Worm (Caenorhabditis elegans): ENCODE data around the gene math-25.
A peak's percentile ranks its signal among the peaks of the same experiment; 100 is the strongest.

math-25 gene

ce11 chrII:1926162-1926561, 30.3 kb downstream of the math-25 start, which contains the start of gene F52C6.2:
Gene F52C6.2, plus strand, starts transcription at chrII:1926462.
- TF ChIP-seq daf-12 (tag; optimal IDR thresholded peaks at IDR 0.05) (no peak), nhr-67 (tag; optimal IDR thresholded peaks at IDR 0.05) (no peak), mdl-1 (tag; optimal IDR thresholded peaks at IDR 0.05) (no peak), unc-39 (tag; optimal IDR thresholded peaks at IDR 0.05) (no peak), nfya-1 (tag; optimal IDR thresholded peaks at IDR 0.05; ENCODE audit: insufficient read depth) (no peak), nhr-28 (tag; optimal IDR thresholded peaks at IDR 0.05) (no peak), fkh-2 (tag; optimal IDR thresholded peaks at IDR 0.05) (no peak), ztf-4 (tag; optimal IDR thresholded peaks at IDR 0.05) (no peak), fkh-10 (GFP tag; optimal IDR thresholded peaks at IDR 0.05) (no peak), pqm-1 (tag; optimal IDR thresholded peaks at IDR 0.05) (no peak), mml-1 (tag; optimal IDR thresholded peaks at IDR 0.05) (no peak), fos-1 (tag; optimal IDR thresholded peaks at IDR 0.05) (no peak)

- TF ChIP-seq nhr-25 (tag; optimal IDR thresholded peaks at IDR 0.05) (no peak), eor-1 (tag; optimal IDR thresholded peaks at IDR 0.05) (no peak), nhr-76 (tag; optimal IDR thresholded peaks at IDR 0.05) (no peak), elt-3 (tag; optimal IDR thresholded peaks at IDR 0.05) (no peak), nhr-43 (tag; optimal IDR thresholded peaks at IDR 0.05; ENCODE audit: poor library complexity, severe bottlenecking) (no peak), zag-1 (tag; optimal IDR thresholded peaks at IDR 0.05) (no peak), elt-2 (tag; optimal IDR thresholded peaks at IDR 0.05) (no peak), tbx-2 (tag; optimal IDR thresholded peaks at IDR 0.05) (no peak), nhr-77 (tag; optimal IDR thresholded peaks at IDR 0.05) (no peak), lsy-12 (tag; optimal IDR thresholded peaks at IDR 0.05) (no peak), ceh-16 (tag; optimal IDR thresholded peaks at IDR 0.05) (no peak)
Measured at ce11 chrII:1928578-1928977, 32.7 kb downstream of the math-25 start.

DNA sequence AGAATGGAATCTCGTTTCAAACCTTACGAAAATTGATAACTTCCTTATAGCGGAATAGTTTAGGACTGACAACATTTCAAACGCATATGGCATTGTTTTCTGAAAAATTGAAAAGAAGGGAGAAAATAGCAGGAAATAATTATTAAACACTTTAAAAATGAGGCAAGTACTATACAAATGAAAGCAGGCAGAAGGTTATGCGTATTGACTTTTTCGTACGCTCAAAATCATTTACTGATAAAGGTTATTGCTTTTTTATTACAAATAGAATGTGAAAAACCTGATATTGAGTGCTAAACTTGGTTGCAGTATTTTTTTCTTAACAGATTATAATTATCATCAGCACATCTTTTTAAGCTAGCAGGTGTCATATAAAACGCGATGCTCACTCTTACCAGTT, 43.8 kb downstream of the math-25 start, which contains the start of gene ZK250.13:
Gene ZK250.13, minus strand, starts transcription at position 101 of the 400 bp plus-strand sequence.
- TF ChIP-seq elt-2 (tag; optimal IDR thresholded peaks at IDR 0.05) (peak; percentile 65), skn-1 (tag; optimal IDR thresholded peaks at IDR 0.05) (no peak), nhr-11 (tag; optimal IDR thresholded peaks at IDR 0.05) (no peak)

DNA sequence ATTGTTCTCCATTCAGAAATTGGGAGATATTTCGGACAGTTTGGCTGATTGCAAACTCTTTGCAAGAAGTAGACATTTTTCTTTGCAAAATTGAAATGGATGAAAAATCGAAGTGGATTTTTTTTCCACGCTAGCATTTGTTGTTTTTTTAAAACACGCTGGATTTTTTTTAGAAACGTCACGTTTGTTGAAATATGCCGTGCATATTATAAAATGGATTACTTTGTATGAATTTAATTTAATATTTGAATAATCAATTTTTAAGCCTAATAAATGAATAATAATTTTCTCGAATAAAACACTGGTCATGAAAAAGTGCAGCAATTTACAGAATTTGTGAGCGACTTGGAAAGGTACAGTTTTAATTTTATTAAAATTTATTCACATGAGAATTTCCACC, 49.2 kb downstream of the math-25 start, which contains the start of gene ZK250.14:
Gene ZK250.14, minus strand, starts transcription at position 101 of the 400 bp plus-strand sequence.
- no peak for TF ChIP-seq daf-12 (tag; optimal IDR thresholded peaks at IDR 0.05)
- no peak for TF ChIP-seq nhr-77 (tag; optimal IDR thresholded peaks at IDR 0.05)
- TF ChIP-seq R02D3.7 (tag; optimal IDR thresholded peaks at IDR 0.05): no peak
- no peak for TF ChIP-seq tbx-2 (tag; optimal IDR thresholded peaks at IDR 0.05)
- TF ChIP-seq fkh-2 (tag; optimal IDR thresholded peaks at IDR 0.05): no peak
- no peak for TF ChIP-seq fos-1 (tag; optimal IDR thresholded peaks at IDR 0.05)
- no peak for TF ChIP-seq ztf-4 (tag; optimal IDR thresholded peaks at IDR 0.05)
- no peak for TF ChIP-seq nhr-25 (tag; optimal IDR thresholded peaks at IDR 0.05)

- TF ChIP-seq nhr-23 (tag; optimal IDR thresholded peaks at IDR 0.05): no peak
- no peak for TF ChIP-seq jun-1 (tag; optimal IDR thresholded peaks at IDR 0.05)
- no peak for TF ChIP-seq ztf-4 (tag; optimal IDR thresholded peaks at IDR 0.05)
- TF ChIP-seq ceh-28 (tag; optimal IDR thresholded peaks at IDR 0.05): no peak
- TF ChIP-seq snpc-4 (tag; optimal IDR thresholded peaks at IDR 0.05): no peak
- no peak for TF ChIP-seq pqm-1 (tag; optimal IDR thresholded peaks at IDR 0.05)
Measured at ce11 chrII:1946427-1946826, 50.6 kb downstream of the math-25 start, which contains the start of gene math-48. Gene math-48, minus strand, starts transcription at chrII:1946527.
